Worm (Caenorhabditis elegans) whole organism, L3 larva: Measurements from ENCODE around the gene M153.3.

Experiments used
- daf-12 ChIP-seq: fragments of 150-350 bp; optimal IDR thresholded peaks from 2 replicates; lab custom pipeline; 2014; ENCODE audit warnings: missing biosample characterization, missing genetic modification reagents, missing genetic modification characterization
- elt-3 ChIP-seq, 3 experiments: fragments of 150-350 bp in 1 of 3; sonication (generic microtip) in 2 of 3; optimal IDR thresholded peaks; 2 replicates in 2 of 3; 4 replicates in 1 of 3; lab custom pipeline; 2014 to 2017; ENCODE audit warnings: missing biosample characterization in 3 of 3, missing genetic modification characterization in 3 of 3
- fkh-10 ChIP-seq: sonication (generic microtip); optimal IDR thresholded peaks from 2 replicates; lab custom pipeline; 2017; ENCODE audit warnings: missing biosample characterization, missing genetic modification reagents, missing genetic modification characterization
- fos-1 ChIP-seq: fragments of 150-350 bp; optimal IDR thresholded peaks from 2 replicates; lab custom pipeline; 2014; ENCODE audit warnings: missing biosample characterization, missing genetic modification characterization
- jun-1 ChIP-seq: fragments of 150-350 bp; optimal IDR thresholded peaks from 2 replicates; lab custom pipeline; 2014; ENCODE audit warnings: missing biosample characterization, missing genetic modification reagents, missing genetic modification characterization
- mdl-1 ChIP-seq: fragments of 150-350 bp; optimal IDR thresholded peaks from 2 replicates; lab custom pipeline; 2014; ENCODE audit warnings: missing biosample characterization, missing genetic modification characterization
- nhr-11 ChIP-seq: fragments of 150-350 bp; optimal IDR thresholded peaks from 2 replicates; lab custom pipeline; 2014; ENCODE audit warnings: missing biosample characterization, missing genetic modification characterization
- nhr-12 ChIP-seq: fragments of 150-350 bp; optimal IDR thresholded peaks from 2 replicates; lab custom pipeline; 2014; ENCODE audit warnings: missing biosample characterization, missing genetic modification characterization
- nhr-43 ChIP-seq: sonication (generic microtip); optimal IDR thresholded peaks from 2 replicates; lab custom pipeline; 2016; ENCODE audit warnings: mild to moderate bottlenecking, missing genetic modification characterization, missing compliant biosample characterization; ENCODE audit not compliant: poor library complexity, severe bottlenecking
- pqm-1 ChIP-seq: fragments of 150-350 bp; optimal IDR thresholded peaks from 2 replicates; lab custom pipeline; 2017; ENCODE audit warnings: missing biosample characterization, missing genetic modification characterization, inconsistent platforms
- unc-39 ChIP-seq: sonication (generic microtip); optimal IDR thresholded peaks from 4 replicates; lab custom pipeline; 2017; ENCODE audit warnings: missing biosample characterization, missing genetic modification characterization

DNA sequence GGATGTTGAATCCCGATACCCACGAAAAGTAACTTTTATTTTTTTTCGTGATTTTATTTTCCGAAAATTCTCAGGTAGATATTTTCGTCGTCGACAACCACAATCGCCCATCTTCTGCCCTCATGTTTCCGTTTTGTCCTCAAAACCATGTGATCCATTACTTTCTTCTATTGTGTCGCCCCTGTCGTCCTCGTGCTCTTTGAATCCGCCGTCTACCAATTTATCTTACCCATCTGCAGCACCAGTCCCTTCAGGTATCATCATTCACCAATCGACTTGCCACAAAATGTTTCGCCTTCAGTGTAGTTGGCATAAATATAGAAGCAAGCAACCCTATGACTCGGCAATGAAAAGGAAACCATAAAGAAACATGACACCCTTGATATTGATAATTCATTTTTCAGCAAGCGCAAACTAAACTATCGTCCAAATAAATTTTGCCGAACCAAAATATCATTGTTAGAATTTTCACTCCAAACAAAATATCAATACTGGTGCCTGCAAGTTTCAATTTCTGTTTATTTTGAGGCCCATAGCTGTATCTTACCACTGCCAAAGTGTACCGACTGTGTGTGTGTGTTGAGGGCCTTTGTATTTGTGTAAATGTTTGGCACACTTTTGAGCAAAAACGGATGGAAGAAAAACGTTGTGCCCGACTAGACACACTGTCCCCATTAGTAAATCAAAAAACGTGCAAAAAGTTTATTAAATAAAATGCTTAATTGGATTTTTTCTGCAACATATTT, 25.1 kb downstream of the M153.3 start:
- TF ChIP-seq daf-12 (tag; lab: Kevin White, UChicago) (no peak), unc-39 (tag; lab: Kevin White, UChicago) (no peak), jun-1 (no peak), fos-1 (no peak), pqm-1 (tag; lab: Kevin White, UChicago) (no peak), nhr-11 (tag; lab: Kevin White, UChicago) (no peak), elt-3 (tag; optimal IDR thresholded peaks at IDR 0.05; lab: Kevin White, UChicago) (no peak), nhr-12 (tag; lab: Kevin White, UChicago) (no peak), fkh-10 (GFP tag; lab: Kevin White, UChicago) (no peak), mdl-1 (tag; lab: Kevin White, UChicago) (no peak), nhr-43 (no peak)
